Worm (Caenorhabditis elegans): ENCODE results near the gene srh-203.
"Not testable (repeated sequence)": the region's sequence is repeated elsewhere in the genome, so short reads cannot be mapped to it uniquely, and the experiment has no call there.

srh-203 gene

DNA sequence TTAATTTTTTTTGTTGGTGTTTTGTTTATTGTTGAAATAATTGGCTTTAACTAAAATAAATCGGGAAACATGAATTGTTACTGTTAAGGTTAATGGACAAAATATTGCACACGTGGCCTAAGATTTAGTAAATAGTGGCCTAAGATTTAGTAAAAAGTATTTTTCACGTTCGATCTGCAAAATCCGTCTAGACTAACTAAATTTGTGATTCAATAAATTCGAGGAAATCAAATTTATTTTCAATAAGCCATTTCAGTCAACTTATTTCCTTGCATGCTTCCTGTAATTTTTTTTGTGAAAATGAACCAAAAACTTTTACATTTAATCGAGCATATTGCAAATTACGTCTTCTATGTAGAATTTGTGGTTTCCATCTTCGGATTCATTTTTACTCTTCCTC is 10.7 kb upstream of the srh-203 start, which contains the start of gene srw-72:
TSS of gene srw-72 (plus strand) at position 301 of the 400 bp plus-strand sequence.
- TF ChIP-seq nhr-76 (tag; optimal IDR thresholded peaks at IDR 0.05) (no peak), lsy-2 (tag; optimal IDR thresholded peaks at IDR 0.05) (no peak), pha-4 (tag; optimal IDR thresholded peaks at IDR 0.05) (no peak), nhr-28 (tag; optimal IDR thresholded peaks at IDR 0.05) (no peak), bed-3 (GFP tag; optimal IDR thresholded peaks at IDR 0.05) (no peak), zip-8 (tag; optimal IDR thresholded peaks at IDR 0.05) (no peak), ham-2 (GFP tag; optimal IDR thresholded peaks at IDR 0.05) (no peak), tbx-8 (GFP tag; optimal IDR thresholded peaks at IDR 0.05) (no peak), blmp-1 (tag; optimal IDR thresholded peaks at IDR 0.05) (no peak), elt-1 (tag; optimal IDR thresholded peaks at IDR 0.05; ENCODE audit: borderline replicate concordance, insufficient read depth) (no peak), lin-32 (GFP tag; optimal IDR thresholded peaks at IDR 0.05) (no peak), hlh-1 (tag; optimal IDR thresholded peaks at IDR 0.05) (no peak), unc-39 (tag; optimal IDR thresholded peaks at IDR 0.05) (no peak)

DNA sequence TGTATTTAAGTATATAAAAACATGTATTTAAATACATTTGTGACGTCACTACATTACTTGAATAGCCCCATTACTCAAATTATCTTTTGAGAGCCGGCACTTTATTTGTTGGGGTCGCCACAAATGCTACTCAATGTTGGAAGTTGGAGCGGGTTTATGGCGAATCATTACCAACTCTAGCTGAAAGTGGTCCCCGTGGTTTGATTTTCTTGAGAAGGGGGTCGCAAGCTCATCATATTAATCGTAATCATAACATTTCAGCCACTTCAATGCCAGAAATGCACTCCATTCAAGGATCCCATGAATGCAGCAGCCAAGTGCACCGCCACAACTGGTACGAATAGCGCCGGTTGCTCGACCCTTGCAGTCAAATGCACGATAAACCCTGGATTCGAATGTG is 8.2 kb upstream of the srh-203 start, which contains the start of gene F20E11.7:
TSS of gene F20E11.7 (plus strand) at position 301 of the 400 bp plus-strand sequence.
- not testable (repeated sequence) for TF ChIP-seq lin-13, M03D4.4, blmp-1 (tag; optimal IDR thresholded peaks at IDR 0.05)

DNA sequence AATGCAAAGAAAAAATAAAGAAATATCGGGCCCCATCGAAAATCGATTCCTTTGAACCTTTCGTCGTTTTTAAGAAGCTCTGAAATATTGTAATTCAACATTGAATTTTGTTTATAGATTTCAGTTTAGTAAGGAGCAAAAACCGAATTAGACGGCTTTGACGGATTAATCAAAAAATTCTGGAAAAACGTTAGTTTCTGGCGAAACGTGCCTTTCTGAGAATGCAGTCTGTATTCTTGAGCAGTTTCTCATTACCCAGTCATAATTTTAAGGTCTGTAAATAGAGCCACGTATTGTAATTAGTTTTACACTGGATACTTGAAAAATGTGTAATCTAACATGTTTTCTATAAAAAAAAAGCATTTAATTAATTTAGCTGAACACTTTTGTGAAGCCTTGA is 4.0 kb upstream of the srh-203 start, which contains the start of gene srz-48:
TSS of gene srz-48 (minus strand) at position 101 of the 400 bp plus-strand sequence.
- TF ChIP-seq ceh-83 (GFP tag; optimal IDR thresholded peaks at IDR 0.05) (no peak), unc-120 (tag; optimal IDR thresholded peaks at IDR 0.05; ENCODE audit: poor library complexity, severe bottlenecking) (no peak)

DNA sequence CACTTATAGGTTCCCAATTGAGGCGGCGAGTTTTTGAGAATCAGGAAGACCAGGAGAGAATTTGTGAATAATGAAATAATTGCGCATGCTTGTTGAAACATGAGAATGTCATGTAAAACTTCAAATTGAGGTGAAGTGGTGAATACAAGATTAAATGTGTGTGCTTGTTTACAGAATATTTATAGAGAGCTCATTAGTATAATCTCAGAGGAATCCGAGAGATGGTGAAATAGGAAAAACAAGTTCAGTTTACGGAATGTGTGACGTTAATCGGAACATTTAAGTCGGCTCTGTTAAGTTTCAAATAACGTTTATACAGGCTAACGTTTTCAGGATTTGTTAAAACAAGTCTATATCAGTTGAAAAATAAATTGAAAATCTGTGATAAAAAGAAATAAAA is 2.0 kb upstream of the srh-203 start, which contains the start of gene str-200:
TSS of gene str-200 (minus strand) at position 101 of the 400 bp plus-strand sequence.
- no peak for TF ChIP-seq unc-62 (GFP tag; optimal IDR thresholded peaks at IDR 0.05)
- no peak for TF ChIP-seq sem-2 (GFP tag; optimal IDR thresholded peaks at IDR 0.05)
- TF ChIP-seq ces-1 (GFP tag; optimal IDR thresholded peaks at IDR 0.05): no peak
- TF ChIP-seq bed-3 (GFP tag; optimal IDR thresholded peaks at IDR 0.05): no peak
- TF ChIP-seq drap-1 (GFP tag; optimal IDR thresholded peaks at IDR 0.05): no peak
- no peak for TF ChIP-seq lin-13 (tag; optimal IDR thresholded peaks at IDR 0.05)
- no peak for TF ChIP-seq nhr-237 (tag; optimal IDR thresholded peaks at IDR 0.05)
- TF ChIP-seq sptf-1 (tag; optimal IDR thresholded peaks at IDR 0.05): no peak
- no peak for TF ChIP-seq nhr-76 (tag; optimal IDR thresholded peaks at IDR 0.05)
- no peak for TF ChIP-seq mep-1 (tag; optimal IDR thresholded peaks at IDR 0.05)
- TF ChIP-seq mab-5 (tag; optimal IDR thresholded peaks at IDR 0.05): no peak
- no peak for TF ChIP-seq ztf-11 (tag; optimal IDR thresholded peaks at IDR 0.05)
- TF ChIP-seq blmp-1 (tag; optimal IDR thresholded peaks at IDR 0.05): no peak
- TF ChIP-seq pha-4 (tag; optimal IDR thresholded peaks at IDR 0.05): no peak
- no peak for TF ChIP-seq ceh-83 (GFP tag; optimal IDR thresholded peaks at IDR 0.05)
- TF ChIP-seq cnd-1 (tag; optimal IDR thresholded peaks at IDR 0.05): no peak
- TF ChIP-seq mls-2 (tag; optimal IDR thresholded peaks at IDR 0.05): no peak
- no peak for TF ChIP-seq unc-120 (tag; optimal IDR thresholded peaks at IDR 0.05; ENCODE audit: poor library complexity, severe bottlenecking)

DNA sequence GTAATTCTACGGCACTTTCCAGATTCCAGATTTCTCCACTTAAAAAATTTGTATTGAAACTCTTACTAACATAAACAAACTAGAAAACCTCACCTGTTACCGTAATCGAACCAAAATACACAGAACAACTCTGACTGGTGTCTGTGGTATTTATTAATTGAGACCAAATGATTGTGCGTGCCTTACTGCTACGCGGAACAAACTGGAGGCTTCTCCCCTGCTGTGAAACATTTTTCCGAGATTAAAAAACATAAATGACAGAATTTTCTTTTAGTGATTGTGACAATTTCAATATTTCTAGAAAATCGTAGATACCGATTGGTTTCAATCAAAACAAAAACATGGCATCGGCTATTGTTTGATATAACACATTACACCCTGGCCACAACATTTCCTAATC is 6.3 kb downstream of the srh-203 start:
- no peak for TF ChIP-seq nhr-237 (tag; optimal IDR thresholded peaks at IDR 0.05)
- no peak for TF ChIP-seq mls-2 (tag; optimal IDR thresholded peaks at IDR 0.05)
- TF ChIP-seq elt-3 (tag; optimal IDR thresholded peaks at IDR 0.05): no peak
- TF ChIP-seq unc-62 (GFP tag; optimal IDR thresholded peaks at IDR 0.05): no peak
- TF ChIP-seq mab-5 (tag; optimal IDR thresholded peaks at IDR 0.05): no peak
- TF ChIP-seq elt-1 (tag; optimal IDR thresholded peaks at IDR 0.05; ENCODE audit: borderline replicate concordance, insufficient read depth): no peak
- TF ChIP-seq pha-4 (tag; optimal IDR thresholded peaks at IDR 0.05): no peak
- TF ChIP-seq unc-39 (tag; optimal IDR thresholded peaks at IDR 0.05): no peak
- TF ChIP-seq cnd-1 (tag; optimal IDR thresholded peaks at IDR 0.05): no peak
- TF ChIP-seq ham-2 (GFP tag; optimal IDR thresholded peaks at IDR 0.05): no peak
- no peak for TF ChIP-seq unc-120 (tag; optimal IDR thresholded peaks at IDR 0.05; ENCODE audit: poor library complexity, severe bottlenecking)
- TF ChIP-seq nhr-12 (tag; optimal IDR thresholded peaks at IDR 0.05): no peak
- TF ChIP-seq zip-8 (tag; optimal IDR thresholded peaks at IDR 0.05): no peak
- TF ChIP-seq drap-1 (GFP tag; optimal IDR thresholded peaks at IDR 0.05): no peak
- TF ChIP-seq mep-1 (tag; optimal IDR thresholded peaks at IDR 0.05): no peak
- no peak for TF ChIP-seq lsy-2 (tag; optimal IDR thresholded peaks at IDR 0.05)
- no peak for TF ChIP-seq nhr-2 (tag; optimal IDR thresholded peaks at IDR 0.05)
